Fruit fly (Drosophila melanogaster) whole organism: Measurements from ENCODE around the gene defl.

Experiments used
- CG8478 ChIP-seq: fragments of >200 bp; optimal IDR thresholded peaks from 2 replicates; lab custom pipeline; 2018; ENCODE audit warnings: inconsistent platforms
- pan ChIP-seq: fragments of >200 bp; optimal IDR thresholded peaks from 2 replicates; lab custom pipeline; 2017
- psq ChIP-seq: fragments of >200 bp; optimal IDR thresholded peaks from 2 replicates; lab custom pipeline; 2017

DNA sequence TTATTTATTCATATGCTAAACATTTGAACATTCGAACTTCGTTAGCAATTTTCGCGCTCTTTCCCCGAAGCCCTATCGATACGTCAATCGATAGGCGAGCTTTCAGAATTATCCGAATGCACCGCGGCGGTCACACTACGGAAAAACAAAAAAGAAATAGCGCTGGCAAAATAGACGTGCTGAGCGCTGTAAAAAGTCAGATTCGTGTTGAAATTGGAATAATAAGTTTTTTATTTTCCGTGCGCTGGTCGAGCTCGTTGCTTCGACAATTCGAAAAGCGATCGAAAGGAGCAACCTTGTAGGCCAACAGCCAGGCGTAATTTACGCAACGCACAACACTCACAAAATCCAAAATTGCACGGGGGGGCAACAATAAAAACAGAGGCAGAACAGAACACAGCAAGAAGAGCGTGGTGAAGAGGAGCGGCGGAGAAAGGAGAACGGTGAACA lies 25.0 kb upstream of the defl start, which contains the start of gene Ubc4:
- no peak for TF ChIP-seq psq (lab: Kevin White, UChicago)
- no peak for TF ChIP-seq CG8478 (lab: Kevin White, UChicago)
- TF ChIP-seq pan (lab: Kevin White, UChicago) = no peak
